Fruit fly (Drosophila melanogaster): Measurements from ENCODE around the gene bab1.

dm6 chr3L:1123762-1124161, 22.9 kb upstream of the bab1 start:
- TF ChIP-seq lola (GFP tag; optimal IDR thresholded peaks at IDR 0.05) (no peak), h (GFP tag; optimal IDR thresholded peaks at IDR 0.05) (no peak), rgr (GFP tag; optimal IDR thresholded peaks at IDR 0.05) (no peak), Abd-B (GFP tag; optimal IDR thresholded peaks at IDR 0.05) (no peak)

Measured in whole organism, wandering third instar larva.